Fruit fly (Drosophila melanogaster): ENCODE measurements around the gene CG17233.

The CG17233 gene

DNA sequence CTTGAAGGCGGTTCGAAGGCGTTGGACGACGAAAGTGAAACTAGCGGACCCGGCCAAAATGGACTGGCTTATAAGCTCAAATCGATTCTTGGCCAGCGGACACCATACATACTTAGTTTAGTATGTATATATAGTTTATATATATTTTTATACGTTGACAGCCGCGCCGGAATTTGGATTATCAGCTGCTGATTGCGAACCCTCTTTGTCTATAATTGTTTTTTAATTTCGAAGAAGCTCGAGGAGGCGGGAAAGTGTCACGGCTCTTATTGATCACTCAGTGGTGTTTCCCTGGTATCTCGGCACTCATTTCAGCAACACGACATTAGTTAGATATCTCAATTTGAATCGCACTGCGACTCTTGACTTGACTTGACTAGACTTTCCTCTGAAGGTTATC lies 21.3 kb downstream of the CG17233 start, which contains the start of gene CG6933:
Gene CG6933 (minus strand): TSS at position 47 of the 400 bp plus-strand sequence.
- TF ChIP-seq CG8159 (tag; optimal IDR thresholded peaks at IDR 0.05) = no peak
- no peak for TF ChIP-seq D1 (tag; optimal IDR thresholded peaks at IDR 0.05)
- no peak for TF ChIP-seq Pif1A (GFP tag; optimal IDR thresholded peaks at IDR 0.05)
- TF ChIP-seq CG10348 (GFP tag; IDR thresholded peaks at IDR 0.05) = no peak
- no peak for TF ChIP-seq Snoo (tag; optimal IDR thresholded peaks at IDR 0.05)
- no peak for TF ChIP-seq CG15710 (tag; optimal IDR thresholded peaks at IDR 0.05)
- TF ChIP-seq CG8301 (tag; optimal IDR thresholded peaks at IDR 0.05) = no peak
- no peak for TF ChIP-seq rn (GFP tag; IDR thresholded peaks at IDR 0.05)
- no peak for TF ChIP-seq gl (tag; optimal IDR thresholded peaks at IDR 0.05)
- no peak for TF ChIP-seq fd96Ca (GFP tag; IDR thresholded peaks at IDR 0.05)
- no peak for TF ChIP-seq CG32121 (GFP tag; IDR thresholded peaks at IDR 0.05)
- TF ChIP-seq CG34367 (tag; optimal IDR thresholded peaks at IDR 0.05) = no peak
- no peak for TF ChIP-seq CG12605 (GFP tag; IDR thresholded peaks at IDR 0.05)
- no peak for TF ChIP-seq CG13204 (GFP tag; optimal IDR thresholded peaks at IDR 0.05)
- no peak for TF ChIP-seq Pif1B (GFP tag; optimal IDR thresholded peaks at IDR 0.05)
- no peak for TF ChIP-seq CG17806 (tag; optimal IDR thresholded peaks at IDR 0.05)
- TF ChIP-seq CG14655 (GFP tag; optimal IDR thresholded peaks at IDR 0.05) = no peak
- no peak for TF ChIP-seq CG4496 (GFP tag; IDR thresholded peaks at IDR 0.05)
- no peak for TF ChIP-seq EcR (GFP tag; optimal IDR thresholded peaks at IDR 0.05)
- no peak for TF ChIP-seq Ets98B (GFP tag; IDR thresholded peaks at IDR 0.05)

DNA sequence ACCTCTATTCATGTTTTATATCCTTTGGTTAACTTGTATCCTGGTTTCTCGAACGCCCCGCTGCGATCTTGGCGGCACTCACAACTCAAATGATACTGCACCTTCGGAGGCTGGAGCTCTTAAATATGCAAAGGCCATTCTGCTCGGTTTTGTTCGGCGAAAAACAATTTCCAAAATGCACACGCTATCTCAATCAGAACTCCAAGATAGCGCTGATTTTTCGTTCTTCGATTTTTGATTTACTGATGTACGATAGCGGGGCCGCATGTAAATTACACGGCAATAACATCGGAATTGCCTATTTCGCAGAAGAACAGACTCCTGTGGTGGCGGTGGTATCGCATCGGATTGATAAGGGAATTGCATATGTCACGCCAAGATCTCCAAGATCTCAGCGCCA lies 29.7 kb downstream of the CG17233 start, which contains the start of gene CG7017:
Gene CG7017 (minus strand): TSS at position 101 of the 400 bp plus-strand sequence.
- TF ChIP-seq Ets98B (GFP tag; IDR thresholded peaks at IDR 0.05) = no peak
- no peak for TF ChIP-seq CG8301 (tag; optimal IDR thresholded peaks at IDR 0.05)
- no peak for TF ChIP-seq CG13204 (GFP tag; optimal IDR thresholded peaks at IDR 0.05)
- no peak for TF ChIP-seq fd96Ca (GFP tag; IDR thresholded peaks at IDR 0.05)
- TF ChIP-seq EcR (GFP tag; optimal IDR thresholded peaks at IDR 0.05) = no peak
- no peak for TF ChIP-seq CG17806 (tag; optimal IDR thresholded peaks at IDR 0.05)
- no peak for TF ChIP-seq CG4496 (GFP tag; IDR thresholded peaks at IDR 0.05)
- no peak for TF ChIP-seq CG8159 (tag; optimal IDR thresholded peaks at IDR 0.05)
- no peak for TF ChIP-seq D1 (tag; optimal IDR thresholded peaks at IDR 0.05)
- no peak for TF ChIP-seq CG34367 (tag; optimal IDR thresholded peaks at IDR 0.05)
- no peak for TF ChIP-seq CG14655 (GFP tag; optimal IDR thresholded peaks at IDR 0.05)
- no peak for TF ChIP-seq Snoo (tag; optimal IDR thresholded peaks at IDR 0.05)
- TF ChIP-seq Pif1B (GFP tag; optimal IDR thresholded peaks at IDR 0.05) = no peak
- no peak for TF ChIP-seq CG32121 (GFP tag; IDR thresholded peaks at IDR 0.05)
- TF ChIP-seq gl (tag; optimal IDR thresholded peaks at IDR 0.05) = no peak
- TF ChIP-seq CG10348 (GFP tag; IDR thresholded peaks at IDR 0.05) = no peak

DNA sequence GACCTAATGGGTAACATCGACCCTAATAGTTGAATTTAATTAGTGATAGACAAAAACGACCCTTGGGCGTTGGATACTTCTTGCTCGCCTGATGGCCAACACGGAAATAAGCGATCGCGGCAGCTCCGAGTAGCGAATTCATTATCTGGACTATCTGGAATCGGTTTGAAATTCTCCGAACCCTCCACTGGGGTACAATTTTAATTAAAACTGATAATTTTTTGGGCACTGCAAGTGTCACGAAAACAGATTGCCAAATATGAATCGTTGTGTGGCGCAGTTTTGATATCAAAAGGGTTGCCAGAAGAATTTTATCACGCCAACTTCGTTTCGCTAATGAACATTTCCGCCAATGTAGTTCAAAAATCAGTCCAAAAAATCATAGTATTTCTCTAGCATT lies 31.8 kb downstream of the CG17233 start:
- no peak for TF ChIP-seq Ets98B (GFP tag; IDR thresholded peaks at IDR 0.05)
- TF ChIP-seq CG14655 (GFP tag; optimal IDR thresholded peaks at IDR 0.05) = no peak
- TF ChIP-seq CG8301 (tag; optimal IDR thresholded peaks at IDR 0.05) = no peak
- no peak for TF ChIP-seq CG32121 (GFP tag; IDR thresholded peaks at IDR 0.05)
- no peak for TF ChIP-seq D1 (tag; optimal IDR thresholded peaks at IDR 0.05)
- no peak for TF ChIP-seq rn (GFP tag; IDR thresholded peaks at IDR 0.05)
- no peak for TF ChIP-seq CG8159 (tag; optimal IDR thresholded peaks at IDR 0.05)
- TF ChIP-seq CG9948 (tag; optimal IDR thresholded peaks at IDR 0.05) = no peak
- TF ChIP-seq Snoo (tag; optimal IDR thresholded peaks at IDR 0.05) = no peak

DNA sequence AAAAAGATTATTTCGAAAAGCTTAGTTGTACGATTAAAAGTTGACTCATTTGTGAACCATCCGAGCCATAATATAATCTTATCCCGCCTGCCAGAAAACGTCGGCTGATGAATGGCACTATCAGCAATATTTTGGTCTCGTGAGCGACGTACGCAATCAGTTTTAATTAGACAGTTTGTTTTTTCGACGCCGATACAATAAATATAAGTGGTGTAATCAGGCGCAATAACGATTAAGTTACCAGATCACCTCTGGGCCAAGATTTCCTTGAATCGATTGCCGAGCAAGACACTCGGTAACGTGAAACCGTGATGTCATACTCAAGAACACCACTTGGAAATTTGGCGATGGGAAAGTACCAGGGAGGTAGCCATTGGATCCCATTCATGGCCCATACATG lies 32.6 kb downstream of the CG17233 start:
- no peak for TF ChIP-seq CG17806 (tag; optimal IDR thresholded peaks at IDR 0.05)

DNA sequence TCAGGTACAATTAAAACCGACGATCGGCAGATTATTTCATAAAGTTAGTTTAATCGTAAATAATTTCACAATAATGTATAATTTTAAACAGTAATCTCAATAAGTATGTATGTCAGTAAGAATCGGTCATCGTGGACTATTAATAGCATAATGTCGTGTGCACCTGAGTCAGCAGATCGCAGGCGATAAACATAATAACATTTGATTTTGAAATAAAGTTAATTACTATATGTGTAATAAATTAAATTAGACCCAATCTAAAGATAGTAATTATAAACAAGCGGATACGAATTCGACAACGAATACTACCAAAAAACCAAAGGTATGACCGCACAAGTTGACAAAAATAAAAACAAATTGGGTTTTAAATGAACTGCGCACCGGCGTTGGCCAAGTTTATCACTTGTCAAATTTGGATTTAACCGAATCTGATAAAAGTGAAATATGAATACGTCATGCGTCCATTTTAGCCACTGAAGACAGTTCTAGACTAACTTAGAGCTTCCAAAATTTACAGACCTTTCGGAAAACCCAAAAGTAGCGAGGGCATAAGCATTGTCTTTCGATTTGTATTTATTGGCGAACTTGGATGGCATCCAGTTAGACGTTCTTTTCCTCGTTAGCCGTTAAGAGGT lies 34.6 kb downstream of the CG17233 start, which contains the start of gene CG6996:
Gene CG6996 (plus strand): TSS at position 585 of the 635 bp plus-strand sequence.
- no peak for TF ChIP-seq CG9948 (tag; optimal IDR thresholded peaks at IDR 0.05)
- no peak for TF ChIP-seq CG14655 (GFP tag; optimal IDR thresholded peaks at IDR 0.05)
- no peak for TF ChIP-seq CG34367 (tag; optimal IDR thresholded peaks at IDR 0.05)
- TF ChIP-seq Pif1B (GFP tag; optimal IDR thresholded peaks at IDR 0.05) = no peak
- no peak for TF ChIP-seq Pif1A (GFP tag; optimal IDR thresholded peaks at IDR 0.05)
- TF ChIP-seq CG15710 (tag; optimal IDR thresholded peaks at IDR 0.05) = no peak

DNA sequence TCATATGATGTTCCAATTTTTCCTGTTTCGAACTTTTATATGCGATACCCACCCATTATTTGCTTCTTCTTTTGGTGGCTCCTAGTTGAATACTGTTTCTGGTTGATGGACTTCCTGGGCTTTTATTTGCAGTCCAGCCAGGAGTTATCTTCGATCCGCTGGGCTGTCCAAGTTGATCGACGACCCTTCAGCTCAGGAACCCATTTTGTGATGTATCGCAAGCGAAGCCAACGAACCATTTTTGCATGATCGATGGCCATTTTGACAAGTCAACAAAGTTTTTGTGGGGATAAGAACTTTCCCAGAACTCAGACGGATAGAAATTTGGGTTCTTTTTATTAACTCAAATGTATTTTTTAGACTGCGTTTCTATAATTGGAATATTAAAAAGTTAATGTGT lies 35.8 kb downstream of the CG17233 start, which contains the start of gene CG7290:
Gene CG7290 (minus strand): TSS at position 101 of the 400 bp plus-strand sequence.
- TF ChIP-seq gl (tag; optimal IDR thresholded peaks at IDR 0.05) (no peak), rn (GFP tag; IDR thresholded peaks at IDR 0.05) (no peak)

DNA sequence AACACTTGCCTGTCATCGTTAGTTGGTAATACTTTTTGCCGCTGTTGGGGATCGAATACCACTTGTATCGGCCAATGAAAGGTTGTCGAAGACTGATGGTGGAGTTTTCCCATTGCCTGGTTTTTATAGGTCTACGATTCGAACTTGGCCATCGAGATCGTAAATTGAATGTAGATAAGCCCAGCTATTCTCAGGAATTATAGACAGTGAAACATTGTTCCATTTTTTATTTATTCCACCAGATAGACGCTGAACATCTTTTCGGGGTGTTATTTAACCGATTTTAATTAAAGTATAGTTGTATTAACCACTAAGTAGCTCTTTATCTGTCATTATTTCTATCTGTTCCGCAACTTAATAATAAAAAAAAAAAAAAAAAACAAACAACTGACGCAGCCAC lies 38.1 kb downstream of the CG17233 start, which contains the start of gene CG7298:
Gene CG7298 (minus strand): TSS at position 101 of the 400 bp plus-strand sequence.
- TF ChIP-seq CG17806 (tag; optimal IDR thresholded peaks at IDR 0.05) (no peak), Ets98B (GFP tag; IDR thresholded peaks at IDR 0.05) (no peak), Snoo (tag; optimal IDR thresholded peaks at IDR 0.05) (no peak), CG15710 (tag; optimal IDR thresholded peaks at IDR 0.05) (no peak), Pif1B (GFP tag; optimal IDR thresholded peaks at IDR 0.05) (no peak), CG32121 (GFP tag; IDR thresholded peaks at IDR 0.05) (no peak), CG12605 (GFP tag; IDR thresholded peaks at IDR 0.05) (no peak), CG8301 (tag; optimal IDR thresholded peaks at IDR 0.05) (no peak)
